Fruit fly (Drosophila melanogaster): ENCODE results near the gene RpL13A.
A peak's percentile ranks its signal among the peaks of the same experiment; 100 is the strongest.

RpL13A gene

DNA sequence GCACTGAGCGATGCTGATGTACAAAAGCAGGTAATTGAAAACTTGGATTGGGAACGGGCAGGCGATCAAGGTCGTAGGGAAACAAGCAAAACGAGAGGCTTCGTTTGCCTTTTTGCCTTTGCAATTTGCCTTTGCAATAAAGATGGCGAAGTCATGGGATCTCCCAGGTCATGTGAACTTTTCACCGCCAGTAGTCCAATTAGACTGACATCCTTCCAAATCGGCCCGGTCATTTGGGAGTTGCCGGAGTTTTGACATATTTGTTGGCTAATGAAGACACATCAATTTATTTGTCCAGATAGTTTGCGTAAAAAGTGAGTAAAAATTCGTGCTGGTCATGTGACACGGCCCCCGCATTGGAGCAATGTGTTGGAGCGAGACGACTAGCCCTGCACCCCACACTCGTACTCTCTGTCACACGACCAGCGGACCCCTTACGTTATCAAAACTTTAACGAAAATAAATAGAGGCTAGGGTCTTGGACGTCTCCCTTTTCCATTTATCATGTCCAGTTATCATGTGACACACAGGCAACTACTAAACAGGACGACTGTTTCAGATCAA, 32.2 kb upstream of the RpL13A start (continued):
- TF ChIP-seq MESR4 (GFP tag; optimal IDR thresholded peaks at IDR 0.05) (peak; percentile 13), CG13424 (tag; optimal IDR thresholded peaks at IDR 0.05) (no peak), HLH4C (GFP tag; IDR thresholded peaks at IDR 0.05; ENCODE audit: partially characterized antibody) (peak; percentile 45; the same call in 1 of the 3 replicates), zf30C (GFP tag; optimal IDR thresholded peaks at IDR 0.05) (no peak), Deaf1 (tag; optimal IDR thresholded peaks at IDR 0.05) (peak; percentile 41), sima (GFP tag; optimal IDR thresholded peaks at IDR 0.05) (no peak), CG11504 (tag; optimal IDR thresholded peaks at IDR 0.05) (no peak), stwl (tag; optimal IDR thresholded peaks at IDR 0.05) (no peak), CG14667 (GFP tag; IDR thresholded peaks at IDR 0.05) (no peak), CG6854 (GFP tag; optimal IDR thresholded peaks at IDR 0.05) (no peak), CG13624 (GFP tag; optimal IDR thresholded peaks at IDR 0.05) (no peak), Dad (GFP tag; optimal IDR thresholded peaks at IDR 0.05) (no peak), CG1832 (GFP tag; optimal IDR thresholded peaks at IDR 0.05) (no peak), CG34422 (GFP tag; IDR thresholded peaks at IDR 0.05) (no peak; the same call in 2 of the 3 replicates), CG4404 (GFP tag; IDR thresholded peaks at IDR 0.05) (no peak), NfI (GFP tag; optimal IDR thresholded peaks at IDR 0.05) (no peak), sug (tag; optimal IDR thresholded peaks at IDR 0.05) (peak; percentile 57), HmgZ (tag; optimal IDR thresholded peaks at IDR 0.05) (peak; percentile 31), CG8388 (GFP tag; optimal IDR thresholded peaks at IDR 0.05) (no peak), zfh1 (GFP tag; IDR thresholded peaks at IDR 0.05) (no peak), CG10543 (GFP tag; optimal IDR thresholded peaks at IDR 0.05) (peak; percentile 13), Jarid2 (GFP tag; optimal IDR thresholded peaks at IDR 0.05) (no peak), cad (GFP tag; optimal IDR thresholded peaks at IDR 0.05) (peak; percentile 39), CG7987 (GFP tag; optimal IDR thresholded peaks at IDR 0.05) (no peak), Fer3 (tag; optimal IDR thresholded peaks at IDR 0.05) (no peak), kni (GFP tag; optimal IDR thresholded peaks at IDR 0.05) (no peak), CG11695 (GFP tag; IDR thresholded peaks at IDR 0.05) (no peak), bbx (GFP tag; IDR thresholded peaks at IDR 0.05; ENCODE audit: partially characterized antibody) (0 out of 2 replicates have a peak, but pooled peaks have one; percentile 15), Hsf (GFP tag; optimal IDR thresholded peaks at IDR 0.05) (no peak), CG12391 (tag; optimal IDR thresholded peaks at IDR 0.05) (no peak), aop (GFP tag; IDR thresholded peaks at IDR 0.05) (no peak), CG8478 (optimal IDR thresholded peaks at IDR 0.05) (peak; percentile 17), h (optimal IDR thresholded peaks at IDR 0.05) (no peak), CG31365 (tag; optimal IDR thresholded peaks at IDR 0.05) (no peak), sr (GFP tag; IDR thresholded peaks at IDR 0.05) (peak; percentile 67; the same call in 2 of the 3 replicates), CG4360 (GFP tag; IDR thresholded peaks at IDR 0.05) (no peak), pita (GFP tag; optimal IDR thresholded peaks at IDR 0.05) (no peak), vnd (GFP tag; IDR thresholded peaks at IDR 0.05; ENCODE audit: partially characterized antibody) (no peak), CG4617 (GFP tag; optimal IDR thresholded peaks at IDR 0.05; ENCODE audit: borderline replicate concordance) (peak; percentile 47), CG3281 (GFP tag; optimal IDR thresholded peaks at IDR 0.05) (peak; percentile 3), Elba2 (GFP tag; optimal IDR thresholded peaks at IDR 0.05) (peak; percentile 71), CG10321 (GFP tag; IDR thresholded peaks at IDR 0.05) (peak; percentile 96), ftz-f1 (GFP tag; optimal IDR thresholded peaks at IDR 0.05) (peak; percentile 63), ssp (GFP tag; IDR thresholded peaks at IDR 0.05) (no peak), CG15696 (tag; optimal IDR thresholded peaks at IDR 0.05) (no peak), sc (optimal IDR thresholded peaks at IDR 0.05) (no peak), sc (GFP tag; optimal IDR thresholded peaks at IDR 0.05) (no peak), croc (GFP tag; conservative IDR thresholded peaks at IDR 0.05) (no peak), Dp (GFP tag; optimal IDR thresholded peaks at IDR 0.05) (no peak), mld (GFP tag; IDR thresholded peaks at IDR 0.05; ENCODE audit: partially characterized antibody) (no peak)

All from whole organism, embryonic.